Fruit fly (Drosophila melanogaster) whole organism, embryonic: ENCODE measurements around the gene GABA-B-R2.

Source experiments
- Asciz ChIP-seq: fragments of 200-800 bp; sonication (Bioruptor generic); optimal IDR thresholded peaks from 2 replicates; lab custom pipeline; 2017; ENCODE audit warnings: missing biosample characterization, mild to moderate bottlenecking, missing genetic modification characterization, missing genetic modification reagents
- CG10979 ChIP-seq: fragments of 200-800 bp; sonication (Bioruptor generic); optimal IDR thresholded peaks from 2 replicates; lab custom pipeline; 2018; ENCODE audit warnings: missing biosample characterization, mild to moderate bottlenecking, missing genetic modification characterization, moderate library complexity
- CG11093 ChIP-seq: fragments of 200-800 bp; sonication (Bioruptor generic); IDR thresholded peaks from 3 replicates; pipeline ENCODE4 v1.3.6; 2022; ENCODE audit warnings: missing biosample characterization, missing genetic modification characterization
- CG11247 ChIP-seq: fragments of 200-800 bp; sonication (Bioruptor generic); IDR thresholded peaks from 2 replicates; pipeline ENCODE4 v1.3.6; 2022; ENCODE audit warnings: missing biosample characterization, missing genetic modification characterization
- CG11560 ChIP-seq: fragments of 200-800 bp; sonication (Bioruptor generic); IDR thresholded peaks from 3 replicates; pipeline ENCODE4 v1.3.6; 2022; ENCODE audit warnings: missing biosample characterization, missing genetic modification characterization
- CG1233 ChIP-seq: fragments of 200-800 bp; sonication (Bioruptor generic); optimal IDR thresholded peaks from 4 replicates; lab custom pipeline; 2018; ENCODE audit warnings: missing biosample characterization, mild to moderate bottlenecking, missing genetic modification characterization
- CG13624 ChIP-seq: fragments of 200-800 bp; sonication (Bioruptor generic); optimal IDR thresholded peaks from 2 replicates; lab custom pipeline; 2016; ENCODE audit warnings: missing biosample characterization, missing genetic modification characterization
- CG15011 ChIP-seq: fragments of 200-800 bp; sonication (Bioruptor generic); optimal IDR thresholded peaks from 3 replicates; lab custom pipeline; 2018; ENCODE audit warnings: missing biosample characterization, mild to moderate bottlenecking, missing genetic modification characterization
- CG15696 ChIP-seq: fragments of 200-800 bp; sonication (Bioruptor generic); optimal IDR thresholded peaks from 2 replicates; lab custom pipeline; 2019; ENCODE audit warnings: missing biosample characterization, mild to moderate bottlenecking, missing genetic modification characterization, moderate library complexity
- CG1647 ChIP-seq: fragments of 200-800 bp; sonication (Bioruptor generic); optimal IDR thresholded peaks from 3 replicates; lab custom pipeline; 2016; ENCODE audit warnings: missing biosample characterization, missing genetic modification characterization
- CG17359 ChIP-seq: fragments of 200-800 bp; sonication (Bioruptor generic); optimal IDR thresholded peaks from 3 replicates; lab custom pipeline; 2018; ENCODE audit warnings: missing biosample characterization, mild to moderate bottlenecking, missing genetic modification characterization, moderate library complexity
- CG17385 ChIP-seq: fragments of 200-800 bp; sonication (Bioruptor generic); optimal IDR thresholded peaks from 3 replicates; lab custom pipeline; 2018; ENCODE audit warnings: missing biosample characterization, mild to moderate bottlenecking, missing genetic modification characterization
- CG2678 ChIP-seq: fragments of 200-800 bp; sonication (Bioruptor generic); optimal IDR thresholded peaks from 3 replicates; lab custom pipeline; 2019; ENCODE audit warnings: missing biosample characterization, mild to moderate bottlenecking, missing genetic modification characterization, moderate library complexity
- CG2712 ChIP-seq: fragments of 200-800 bp; optimal IDR thresholded peaks from 3 replicates; lab custom pipeline; 2019; ENCODE audit warnings: missing biosample characterization, mild to moderate bottlenecking, missing genetic modification characterization, moderate library complexity
- CG30403 ChIP-seq: fragments of 200-800 bp; sonication (Bioruptor generic); optimal IDR thresholded peaks from 3 replicates; lab custom pipeline; 2016; ENCODE audit warnings: missing biosample characterization, missing genetic modification characterization
- CG31441 ChIP-seq: fragments of 200-800 bp; sonication (Bioruptor generic); IDR thresholded peaks from 2 replicates; pipeline ENCODE4 v1.3.6; 2022; ENCODE audit warnings: missing biosample characterization, missing genetic modification characterization
- CG34422 ChIP-seq: fragments of 200-800 bp; sonication (Bioruptor generic); IDR thresholded peaks from 3 replicates; pipeline ENCODE4 v1.3.6; 2022; ENCODE audit warnings: missing biosample characterization, missing genetic modification characterization
- CG7271 ChIP-seq: fragments of 200-800 bp; sonication (Bioruptor generic); optimal IDR thresholded peaks from 2 replicates; lab custom pipeline; 2018; ENCODE audit warnings: missing biosample characterization, mild to moderate bottlenecking, missing genetic modification characterization, moderate library complexity
- CG7745 ChIP-seq: fragments of 200-800 bp; sonication (Bioruptor generic); optimal IDR thresholded peaks from 2 replicates; lab custom pipeline; 2018; ENCODE audit warnings: missing biosample characterization, mild to moderate bottlenecking, missing genetic modification characterization, moderate library complexity
- CG8359 ChIP-seq: fragments of 200-800 bp; sonication (Bioruptor generic); optimal IDR thresholded peaks from 2 replicates; lab custom pipeline; 2017; ENCODE audit warnings: missing biosample characterization, mild to moderate bottlenecking, missing genetic modification characterization, borderline replicate concordance
- CG9727 ChIP-seq: fragments of 200-800 bp; sonication (Bioruptor generic); optimal IDR thresholded peaks from 3 replicates; lab custom pipeline; 2017; ENCODE audit warnings: missing biosample characterization, mild to moderate bottlenecking, missing genetic modification characterization
- D ChIP-seq, 2 experiments: fragments of 200-800 bp in 1 of 2; fragments of >200 bp in 1 of 2; sonication (Bioruptor generic) in 1 of 2; optimal IDR thresholded peaks; 2 replicates in 1 of 2; 3 replicates in 1 of 2; lab custom pipeline; 2017; ENCODE audit warnings: mild to moderate bottlenecking in 1 of 2, missing biosample characterization in 1 of 2, missing genetic modification characterization in 1 of 2, missing genetic modification reagents in 1 of 2
- Elba2 ChIP-seq: fragments of 200-800 bp; sonication (Bioruptor generic); optimal IDR thresholded peaks from 3 replicates; lab custom pipeline; 2016; ENCODE audit warnings: missing biosample characterization, missing genetic modification characterization
- HLHmδ ChIP-seq: fragments of 200-800 bp; sonication (Bioruptor generic); optimal IDR thresholded peaks from 2 replicates; lab custom pipeline; 2018; ENCODE audit warnings: missing biosample characterization, mild to moderate bottlenecking, missing genetic modification characterization, moderate library complexity
- Kr ChIP-seq: fragments of 200-800 bp; sonication (Bioruptor generic); optimal IDR thresholded peaks from 2 replicates; lab custom pipeline; 2017; ENCODE audit warnings: missing biosample characterization, mild to moderate bottlenecking, missing genetic modification characterization
- MTF-1 ChIP-seq: fragments of 200-800 bp; sonication (Bioruptor generic); optimal IDR thresholded peaks from 2 replicates; lab custom pipeline; 2018; ENCODE audit warnings: missing biosample characterization, mild to moderate bottlenecking, missing genetic modification characterization, borderline replicate concordance
- Myb ChIP-seq: fragments of 200-800 bp; sonication (Bioruptor generic); optimal IDR thresholded peaks from 2 replicates; lab custom pipeline; 2016; ENCODE audit warnings: missing biosample characterization, missing genetic modification characterization
- PHDP ChIP-seq: fragments of 200-800 bp; sonication (Bioruptor generic); optimal IDR thresholded peaks from 3 replicates; lab custom pipeline; 2018; ENCODE audit warnings: missing biosample characterization, mild to moderate bottlenecking, missing genetic modification characterization, moderate library complexity
- Sox100B ChIP-seq: fragments of 200-800 bp; sonication (Bioruptor generic); optimal IDR thresholded peaks from 3 replicates; lab custom pipeline; 2018; ENCODE audit warnings: missing biosample characterization, mild to moderate bottlenecking, missing genetic modification characterization
- Spps ChIP-seq: fragments of 200-800 bp; sonication (Bioruptor generic); optimal IDR thresholded peaks from 2 replicates; lab custom pipeline; 2018; ENCODE audit warnings: missing biosample characterization, mild to moderate bottlenecking, missing genetic modification characterization
- YL-1 ChIP-seq: fragments of 200-800 bp; sonication (Bioruptor generic); optimal IDR thresholded peaks from 3 replicates; lab custom pipeline; 2017; ENCODE audit warnings: missing biosample characterization, mild to moderate bottlenecking, missing genetic modification characterization
- crp ChIP-seq, 2 experiments: fragments of 200-800 bp; sonication (Bioruptor generic); optimal IDR thresholded peaks; 2 replicates in 1 of 2; 3 replicates in 1 of 2; lab custom pipeline; 2017; ENCODE audit warnings: missing biosample characterization in 2 of 2, missing genetic modification characterization in 2 of 2, mild to moderate bottlenecking in 1 of 2, moderate library complexity in 1 of 2
- dmrt11E ChIP-seq: fragments of 200-800 bp; sonication (Bioruptor generic); optimal IDR thresholded peaks from 3 replicates; lab custom pipeline; 2018; ENCODE audit warnings: missing biosample characterization, mild to moderate bottlenecking, missing genetic modification characterization, moderate library complexity
- en ChIP-seq: fragments of 200-800 bp; sonication (Bioruptor generic); optimal IDR thresholded peaks from 2 replicates; lab custom pipeline; 2016; ENCODE audit warnings: missing biosample characterization, missing genetic modification characterization
- ewg ChIP-seq: fragments of 200-800 bp; sonication (Bioruptor generic); optimal IDR thresholded peaks from 3 replicates; lab custom pipeline; 2017; ENCODE audit warnings: mild to moderate bottlenecking, missing biosample characterization, missing genetic modification reagents, missing genetic modification characterization
- fd64A ChIP-seq: fragments of 200-800 bp; sonication (Bioruptor generic); optimal IDR thresholded peaks from 3 replicates; lab custom pipeline; 2018; ENCODE audit warnings: missing biosample characterization, mild to moderate bottlenecking, missing genetic modification characterization
- fd96Cb ChIP-seq: fragments of 200-800 bp; sonication (Bioruptor generic); optimal IDR thresholded peaks from 2 replicates; lab custom pipeline; 2018; ENCODE audit warnings: missing biosample characterization, mild to moderate bottlenecking, missing genetic modification characterization, moderate library complexity
- fu2 ChIP-seq: fragments of 200-800 bp; sonication (Bioruptor generic); optimal IDR thresholded peaks from 2 replicates; lab custom pipeline; 2016; ENCODE audit warnings: missing biosample characterization, missing genetic modification characterization
- gem ChIP-seq: fragments of 200-800 bp; sonication (Bioruptor generic); optimal IDR thresholded peaks from 2 replicates; lab custom pipeline; 2019; ENCODE audit warnings: missing biosample characterization, mild to moderate bottlenecking, missing genetic modification characterization, moderate library complexity
- kah ChIP-seq: fragments of 200-800 bp; sonication (Bioruptor generic); optimal IDR thresholded peaks from 2 replicates; lab custom pipeline; 2018; ENCODE audit warnings: missing biosample characterization, mild to moderate bottlenecking, missing genetic modification characterization
- lab ChIP-seq: fragments of 200-800 bp; sonication (Bioruptor generic); optimal IDR thresholded peaks from 3 replicates; lab custom pipeline; 2017; ENCODE audit warnings: missing biosample characterization, missing genetic modification characterization, mild to moderate bottlenecking, moderate library complexity, missing genetic modification reagents
- nerfin-1 ChIP-seq: fragments of 200-800 bp; sonication (Bioruptor generic); optimal IDR thresholded peaks from 3 replicates; lab custom pipeline; 2019; ENCODE audit warnings: missing biosample characterization, mild to moderate bottlenecking, missing genetic modification characterization, moderate library complexity
- pho ChIP-seq: fragments of 200-800 bp; sonication (Bioruptor generic); optimal IDR thresholded peaks from 2 replicates; lab custom pipeline; 2016; ENCODE audit warnings: missing biosample characterization, missing genetic modification characterization
- scrt ChIP-seq: fragments of 200-800 bp; sonication (Bioruptor generic); optimal IDR thresholded peaks from 2 replicates; lab custom pipeline; 2018; ENCODE audit warnings: missing biosample characterization, mild to moderate bottlenecking, missing genetic modification characterization, moderate library complexity
- sens ChIP-seq: fragments of 200-800 bp; sonication (Bioruptor generic); peaks from one replicate; lab custom pipeline; 2016; ENCODE audit warnings: missing biosample characterization, missing genetic modification characterization
- sob ChIP-seq: fragments of 200-800 bp; sonication (Bioruptor generic); IDR thresholded peaks from 2 replicates; pipeline ENCODE4 v1.3.6; 2022; ENCODE audit warnings: missing biosample characterization, missing genetic modification characterization
- sqz ChIP-seq: fragments of 200-800 bp; sonication (Bioruptor generic); optimal IDR thresholded peaks from 3 replicates; lab custom pipeline; 2018; ENCODE audit warnings: missing biosample characterization, mild to moderate bottlenecking, missing genetic modification characterization
- tap ChIP-seq: fragments of 200-800 bp; optimal IDR thresholded peaks from 3 replicates; lab custom pipeline; 2019; ENCODE audit warnings: missing biosample characterization, mild to moderate bottlenecking, missing genetic modification characterization, moderate library complexity

GABA-B-R2 gene

dm6 chr3R:21775766-21776165, at the start of gene GABA-B-R2, which contains the start of gene CG6800:
Gene GABA-B-R2, minus strand, starts transcription at chr3R:21775840.
Gene CG6800, plus strand, starts transcription at chr3R:21776138.
- TF ChIP-seq kah (GFP tag; lab: Kevin White, UChicago) (peak; percentile 64), CG11560 (tag; lab: Robert Waterston, UW) (no peak), ewg (GFP tag; lab: Kevin White, UChicago) (peak; percentile 97), CG1647 (GFP tag; lab: Kevin White, UChicago) (no peak), en (no peak), crp (GFP tag; optimal IDR thresholded peaks at IDR 0.05; lab: Kevin White, UChicago) (peak in 1 of 2 experiments; percentile 56), CG34422 (GFP tag; lab: Robert Waterston, UW) (peak; percentile 66; the same call in 1 of the 3 replicates), Myb (no peak), scrt (GFP tag; lab: Kevin White, UChicago) (peak; percentile 96), Elba2 (no peak), YL-1 (GFP tag; lab: Kevin White, UChicago) (peak; percentile 9), CG11093 (GFP tag; lab: Robert Waterston, UW) (no peak)

- TF ChIP-seq CG15011 (GFP tag; lab: Kevin White, UChicago) (peak; percentile 28), CG30403 (no peak), Asciz (GFP tag; lab: Kevin White, UChicago) (peak; percentile 58), CG17385 (GFP tag; lab: Kevin White, UChicago) (no peak), pho (no peak), lab (GFP tag; lab: Kevin White, UChicago) (no peak), CG1647 (GFP tag; lab: Kevin White, UChicago) (no peak), fd64A (GFP tag; lab: Kevin White, UChicago) (peak; percentile 36), Sox100B (GFP tag; lab: Kevin White, UChicago) (peak; percentile 38), HLHmδ (GFP tag; lab: Kevin White, UChicago) (no peak), tap (tag; lab: Kevin White, UChicago) (peak; percentile 26), CG2712 (peak; percentile 0), nerfin-1 (tag; lab: Kevin White, UChicago) (peak; percentile 7), CG17359 (tag; lab: Kevin White, UChicago) (peak; percentile 7), dmrt11E (tag; lab: Kevin White, UChicago) (peak; percentile 50), sob (GFP tag; lab: Robert Waterston, UW) (no peak), CG9727 (GFP tag; lab: Kevin White, UChicago) (peak; percentile 56), sqz (GFP tag; lab: Kevin White, UChicago) (peak; percentile 30), Kr (GFP tag; lab: Kevin White, UChicago) (peak; percentile 78), PHDP (peak; percentile 15), CG15696 (peak; percentile 93), MTF-1 (peak; percentile 81), fu2 (GFP tag; lab: Kevin White, UChicago) (no peak), D (optimal IDR thresholded peaks at IDR 0.05; lab: Kevin White, UChicago) (no peak), D (GFP tag; optimal IDR thresholded peaks at IDR 0.05; lab: Kevin White, UChicago) (peak; percentile 64), CG10979 (peak; percentile 55), CG13624 (GFP tag; lab: Kevin White, UChicago) (no peak), CG7271 (tag; lab: Kevin White, UChicago) (peak; percentile 26), gem (tag; lab: Kevin White, UChicago) (peak; percentile 15), CG7745 (peak; percentile 25), fd96Cb (tag; lab: Kevin White, UChicago) (peak; percentile 27), Spps (tag; lab: Kevin White, UChicago) (peak; percentile 47), sens (GFP tag; lab: Kevin White, UChicago) (peak; percentile 79), CG2678 (peak; percentile 47), CG1233 (GFP tag; lab: Kevin White, UChicago) (peak; percentile 61), CG11247 (GFP tag; lab: Robert Waterston, UW) (no peak), CG31441 (GFP tag; lab: Robert Waterston, UW) (peak; percentile 35; the same call in 1 of the 2 replicates), CG8359 (GFP tag; lab: Kevin White, UChicago) (peak; percentile 67)
These were observed 49.5 kb upstream of the GABA-B-R2 start for dm6 chr3R:21825140-21825539.
